Worm (Caenorhabditis elegans): ENCODE results near the gene marc-2.

Gene marc-2

DNA sequence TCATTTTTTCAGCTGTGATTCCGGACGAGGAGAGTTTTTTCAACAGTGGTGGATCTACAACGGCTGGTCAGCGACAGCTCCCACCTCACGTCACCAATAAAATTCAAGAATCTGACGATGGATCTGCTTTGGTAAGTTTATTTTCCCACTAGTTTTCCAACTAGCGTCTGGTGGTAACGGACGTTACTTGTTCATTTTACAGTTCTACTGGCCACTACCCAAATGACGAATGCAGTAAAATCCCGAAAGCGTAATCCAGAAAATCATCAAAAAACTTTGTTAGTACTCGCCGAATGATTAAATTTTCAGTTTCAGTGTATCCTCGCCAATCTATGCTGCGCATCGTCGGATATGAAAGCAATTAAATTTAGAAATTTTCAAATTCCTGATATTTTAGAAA is 1.2 kb downstream of the marc-2 start:
- TF ChIP-seq eyg-1 (tag; optimal IDR thresholded peaks at IDR 0.05) (no peak), C38D4.7 (GFP tag; optimal IDR thresholded peaks at IDR 0.05) (no peak), sdc-2 (tag; optimal IDR thresholded peaks at IDR 0.05) (no peak), K09A11.1 (tag; optimal IDR thresholded peaks at IDR 0.05; ENCODE audit: insufficient read depth) (no peak)

- TF ChIP-seq Y22D7AL.16 (tag; optimal IDR thresholded peaks at IDR 0.05): no peak
- no peak for TF ChIP-seq hlh-13 (GFP tag; optimal IDR thresholded peaks at IDR 0.05)
- TF ChIP-seq syd-9 (tag; optimal IDR thresholded peaks at IDR 0.05): no peak
- no peak for TF ChIP-seq hlh-15 (tag; optimal IDR thresholded peaks at IDR 0.05)
- no peak for TF ChIP-seq ceh-34 (tag; optimal IDR thresholded peaks at IDR 0.05)
- no peak for TF ChIP-seq pat-9 (tag; optimal IDR thresholded peaks at IDR 0.05)
- TF ChIP-seq nfya-1 (tag; optimal IDR thresholded peaks at IDR 0.05): peak; percentile 49
- no peak for TF ChIP-seq ama-1 (optimal IDR thresholded peaks at IDR 0.05)
- TF ChIP-seq che-1 (tag; optimal IDR thresholded peaks at IDR 0.05): no peak
- no peak for TF ChIP-seq dve-1 (tag; optimal IDR thresholded peaks at IDR 0.05)
- TF ChIP-seq elt-4 (tag; optimal IDR thresholded peaks at IDR 0.05): no peak
- peak; percentile 7 for TF ChIP-seq ceh-18 (tag; optimal IDR thresholded peaks at IDR 0.05)
- TF ChIP-seq ceh-31 (tag; optimal IDR thresholded peaks at IDR 0.05): peak; percentile 12
- TF ChIP-seq tbx-2 (tag; optimal IDR thresholded peaks at IDR 0.05): peak; percentile 4
- TF ChIP-seq sox-2 (GFP tag; IDR thresholded peaks at IDR 0.05): 0 out of 2 replicates have a peak, but pooled peaks have one; percentile 2
- TF ChIP-seq unc-42 (tag; optimal IDR thresholded peaks at IDR 0.05): peak; percentile 14
- no peak for TF ChIP-seq ceh-30 (tag; optimal IDR thresholded peaks at IDR 0.05)
- TF ChIP-seq K02D7.2 (tag; optimal IDR thresholded peaks at IDR 0.05): no peak
- TF ChIP-seq elt-2 (tag; optimal IDR thresholded peaks at IDR 0.05): peak; percentile 8
Observed at ce11 chrII:10658576-10659256, 2.1 kb downstream of the marc-2 start, which contains the start of the genes snu-13 and rsp-7. snu-13 (minus strand) TSS chrII:10658626. rsp-7 (plus strand) TSS chrII:10659206.

ce11 chrII:10657632-10658108 is 3.1 kb downstream of the marc-2 start, which contains the start of gene lact-3:
lact-3 (minus strand) TSS chrII:10657682.
- TF ChIP-seq elt-2 (tag; optimal IDR thresholded peaks at IDR 0.05) (peak; percentile 31), C08G9.2 (tag; optimal IDR thresholded peaks at IDR 0.05) (no peak)

DNA sequence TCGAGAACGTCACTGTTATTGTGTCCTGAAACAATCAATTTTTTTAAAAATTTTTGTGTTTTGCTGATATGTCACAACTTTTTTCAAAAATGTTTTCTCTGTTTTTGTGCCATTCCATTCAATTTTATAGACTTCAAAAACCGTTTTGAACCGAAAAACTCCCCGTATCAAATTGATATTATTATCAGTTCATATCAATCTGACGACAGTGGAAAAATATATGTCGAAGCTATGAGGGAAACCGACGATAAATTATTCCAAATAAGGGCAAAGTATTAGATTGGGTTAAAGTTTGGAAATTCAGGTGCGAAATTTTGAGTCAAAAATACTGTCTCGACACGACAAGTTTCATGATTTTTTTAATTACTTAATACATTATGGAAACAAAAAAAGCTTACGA is 4.4 kb downstream of the marc-2 start:
- TF ChIP-seq che-1 (tag; optimal IDR thresholded peaks at IDR 0.05) (no peak), npax-4 (tag; optimal IDR thresholded peaks at IDR 0.05) (no peak), ttx-3 (tag; optimal IDR thresholded peaks at IDR 0.05) (no peak), odd-2 (tag; optimal IDR thresholded peaks at IDR 0.05) (no peak), fkh-10 (GFP tag; optimal IDR thresholded peaks at IDR 0.05) (no peak), mec-3 (tag; optimal IDR thresholded peaks at IDR 0.05; ENCODE audit: borderline replicate concordance) (no peak), dve-1 (tag; optimal IDR thresholded peaks at IDR 0.05) (no peak), ztf-16 (tag; optimal IDR thresholded peaks at IDR 0.05) (no peak), sox-4 (tag; optimal IDR thresholded peaks at IDR 0.05) (no peak), pag-3 (tag; optimal IDR thresholded peaks at IDR 0.05; ENCODE audit: borderline replicate concordance) (no peak), nhr-232 (tag; optimal IDR thresholded peaks at IDR 0.05) (no peak), madf-2 (tag; optimal IDR thresholded peaks at IDR 0.05) (no peak), sox-2 (GFP tag; IDR thresholded peaks at IDR 0.05) (no peak), eyg-1 (tag; optimal IDR thresholded peaks at IDR 0.05) (no peak)

DNA sequence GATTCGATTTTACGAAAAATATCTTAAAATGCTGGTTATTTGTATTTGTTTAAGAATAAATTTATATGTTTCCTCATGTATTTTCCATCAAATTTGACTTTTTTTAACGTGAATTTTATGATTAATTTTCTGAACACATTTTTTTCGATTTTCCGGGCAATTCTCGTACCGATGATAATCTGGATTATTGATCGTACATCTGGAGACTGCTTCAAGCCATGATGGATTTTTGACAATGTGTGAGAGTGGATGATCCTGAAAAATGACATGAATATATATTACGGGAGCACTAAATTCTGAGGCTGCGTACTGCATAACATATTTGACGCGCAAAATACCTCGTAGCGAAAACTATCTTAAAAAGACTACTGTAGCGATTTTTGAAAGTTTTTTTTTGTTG is 6.4 kb downstream of the marc-2 start:
- TF ChIP-seq pha-4 (tag; optimal IDR thresholded peaks at IDR 0.05) (no peak), nhr-11 (tag; optimal IDR thresholded peaks at IDR 0.05) (no peak), madf-2 (tag; optimal IDR thresholded peaks at IDR 0.05) (no peak), tbx-7 (tag; optimal IDR thresholded peaks at IDR 0.05) (no peak), sox-2 (GFP tag; IDR thresholded peaks at IDR 0.05) (no peak), hlh-6 (tag; optimal IDR thresholded peaks at IDR 0.05) (no peak), pha-2 (tag; optimal IDR thresholded peaks at IDR 0.05) (no peak), ceh-24 (tag; optimal IDR thresholded peaks at IDR 0.05) (no peak), fkh-10 (GFP tag; optimal IDR thresholded peaks at IDR 0.05) (no peak), unc-86 (tag; optimal IDR thresholded peaks at IDR 0.05) (no peak), nhr-232 (tag; optimal IDR thresholded peaks at IDR 0.05) (no peak), gmeb-2 (tag; optimal IDR thresholded peaks at IDR 0.05) (no peak), ztf-16 (tag; optimal IDR thresholded peaks at IDR 0.05) (no peak), hlh-8 (tag; optimal IDR thresholded peaks at IDR 0.05) (no peak)

All from whole organism, late embryonic.